Fruit fly (Drosophila melanogaster) Kc167 (cell line): Measurements from ENCODE around the gene Tpi.

Experiments
- Myc ChIP-seq: fragments of >200 bp; optimal IDR thresholded peaks from 2 replicates; lab custom pipeline; 2017; ENCODE audit warnings: missing external identifiers
- Sin3A ChIP-seq: fragments of >200 bp; optimal IDR thresholded peaks from 2 replicates; lab custom pipeline; 2018; ENCODE audit warnings: missing external identifiers
- h ChIP-seq: fragments of >200 bp; optimal IDR thresholded peaks from 3 replicates; lab custom pipeline; 2018; ENCODE audit warnings: missing external identifiers
- insv ChIP-seq: fragments of >200 bp; optimal IDR thresholded peaks from 3 replicates; lab custom pipeline; 2018; ENCODE audit warnings: missing external identifiers
- psq ChIP-seq: fragments of >200 bp; optimal IDR thresholded peaks from 2 replicates; lab custom pipeline; 2017; ENCODE audit warnings: missing external identifiers
- ttk ChIP-seq: sonication (Bioruptor generic); optimal IDR thresholded peaks from 2 replicates; lab custom pipeline; 2017; ENCODE audit warnings: missing external identifiers

The Tpi gene

dm6 chr3R:30134063-30135047 is at the start of gene Tpi:
Gene Tpi, minus strand, starts transcription at chr3R:30134599.
- TF ChIP-seq insv = no peak
- no peak for TF ChIP-seq Sin3A (lab: Kevin White, UChicago)
- TF ChIP-seq psq (lab: Kevin White, UChicago) = no peak
- no peak for TF ChIP-seq ttk
- no peak for TF ChIP-seq Myc (lab: Kevin White, UChicago)
- TF ChIP-seq h (lab: Kevin White, UChicago) = no peak

dm6 chr3R:30183872-30184271 is 49.5 kb upstream of the Tpi start:
- TF ChIP-seq insv (no peak), psq (lab: Kevin White, UChicago) (no peak), h (lab: Kevin White, UChicago) (no peak), Sin3A (lab: Kevin White, UChicago) (no peak), Myc (lab: Kevin White, UChicago) (no peak), ttk (no peak)

- TF ChIP-seq Myc (lab: Kevin White, UChicago) (no peak), h (lab: Kevin White, UChicago) (no peak), psq (lab: Kevin White, UChicago) (no peak), Sin3A (lab: Kevin White, UChicago) (no peak), insv (no peak), ttk (no peak)
Measured at dm6 chr3R:30179934-30180333, 45.5 kb upstream of the Tpi start, which contains the start of gene Bet5. Gene Bet5, plus strand, starts transcription at chr3R:30180232.

dm6 chr3R:30177494-30177893 is 43.1 kb upstream of the Tpi start, which contains the start of the genes CG1983 and CG15530:
Gene CG1983, minus strand, starts transcription at chr3R:30177700.
Gene CG15530, plus strand, starts transcription at chr3R:30177877.
- TF ChIP-seq insv = no peak
- no peak for TF ChIP-seq h (lab: Kevin White, UChicago)
- no peak for TF ChIP-seq ttk
- TF ChIP-seq Myc (lab: Kevin White, UChicago) = no peak
- no peak for TF ChIP-seq psq (lab: Kevin White, UChicago)
- TF ChIP-seq Sin3A (lab: Kevin White, UChicago) = no peak

- TF ChIP-seq h (lab: Kevin White, UChicago) (no peak), Sin3A (lab: Kevin White, UChicago) (no peak), insv (no peak), Myc (lab: Kevin White, UChicago) (no peak), psq (lab: Kevin White, UChicago) (no peak), ttk (no peak)
Measured at dm6 chr3R:30176314-30176713, 41.9 kb upstream of the Tpi start.

- TF ChIP-seq ttk (no peak), h (lab: Kevin White, UChicago) (no peak), Sin3A (lab: Kevin White, UChicago) (no peak), insv (no peak), Myc (lab: Kevin White, UChicago) (no peak), psq (lab: Kevin White, UChicago) (no peak)
Measured at dm6 chr3R:30175045-30175589, 40.7 kb upstream of the Tpi start.

- TF ChIP-seq Myc (lab: Kevin White, UChicago) (no peak), h (lab: Kevin White, UChicago) (no peak), insv (no peak), psq (lab: Kevin White, UChicago) (no peak), ttk (no peak), Sin3A (lab: Kevin White, UChicago) (no peak)
Measured at dm6 chr3R:30174160-30175002, 40.0 kb upstream of the Tpi start, which contains the start of gene Mlc2. Gene Mlc2, minus strand, starts transcription at chr3R:30174551.

dm6 chr3R:30170671-30171667 is 36.6 kb upstream of the Tpi start, which contains the start of gene Rsod:
Gene Rsod, minus strand, starts transcription at chr3R:30171207.
- TF ChIP-seq Sin3A (lab: Kevin White, UChicago) (no peak), Myc (lab: Kevin White, UChicago) (no peak), h (lab: Kevin White, UChicago) (no peak), psq (lab: Kevin White, UChicago) (no peak), insv (no peak), ttk (no peak)

dm6 chr3R:30166159-30166784 is 31.9 kb upstream of the Tpi start, which contains the start of gene VhaAC45RP:
Gene VhaAC45RP, minus strand, starts transcription at chr3R:30166419.
- no peak for TF ChIP-seq ttk
- TF ChIP-seq Myc (lab: Kevin White, UChicago) = no peak

- TF ChIP-seq Myc (lab: Kevin White, UChicago) = no peak
- no peak for TF ChIP-seq insv
Measured at dm6 chr3R:30164162-30164561, 29.8 kb upstream of the Tpi start.
